Worm (Caenorhabditis elegans) whole organism, L2 larva: ENCODE data around the gene gck-2.
A peak's percentile ranks its signal among the peaks of the same experiment; 100 is the strongest.

ENCODE experiments used
- C34F6.9 ChIP-seq: fragments of 150-350 bp; optimal IDR thresholded peaks from 2 replicates; lab custom pipeline; 2014; ENCODE audit warnings: missing biosample characterization, missing genetic modification characterization
- R02D3.7 ChIP-seq: fragments of 150-350 bp; optimal IDR thresholded peaks from 2 replicates; lab custom pipeline; 2014; ENCODE audit warnings: missing biosample characterization, missing genetic modification characterization
- ZK546.5 ChIP-seq: sonication (generic microtip); optimal IDR thresholded peaks from 2 replicates; lab custom pipeline; 2017; ENCODE audit warnings: missing biosample characterization, missing genetic modification characterization
- alr-1 ChIP-seq: fragments of 150-350 bp; optimal IDR thresholded peaks from 2 replicates; lab custom pipeline; 2014; ENCODE audit warnings: missing biosample characterization, missing genetic modification characterization
- aly-2 ChIP-seq: fragments of 150-350 bp; optimal IDR thresholded peaks from 2 replicates; lab custom pipeline; 2014; ENCODE audit warnings: missing biosample characterization, missing genetic modification characterization
- ama-1 ChIP-seq: fragments of 150-350 bp; optimal IDR thresholded peaks from 2 replicates; lab custom pipeline; 2018; ENCODE audit warnings: inconsistent platforms
- ceh-82 ChIP-seq: fragments of 150-350 bp; optimal IDR thresholded peaks from 2 replicates; lab custom pipeline; 2014; ENCODE audit warnings: missing biosample characterization, missing genetic modification characterization
- crh-2 ChIP-seq: sonication (generic microtip); optimal IDR thresholded peaks from 2 replicates; lab custom pipeline; 2017; ENCODE audit warnings: missing biosample characterization, missing genetic modification characterization
- dmd-4 ChIP-seq: sonication (generic microtip); optimal IDR thresholded peaks from 2 replicates; lab custom pipeline; 2017; ENCODE audit warnings: missing biosample characterization, missing genetic modification characterization
- egl-27 ChIP-seq: sonication (generic microtip); optimal IDR thresholded peaks from 3 replicates; lab custom pipeline; 2017; ENCODE audit warnings: missing biosample characterization, missing genetic modification reagents, missing genetic modification characterization
- elt-1 ChIP-seq: fragments of 150-350 bp; optimal IDR thresholded peaks from 2 replicates; lab custom pipeline; 2014; ENCODE audit warnings: missing biosample characterization, missing genetic modification characterization
- elt-3 ChIP-seq: sonication (generic microtip); optimal IDR thresholded peaks from 2 replicates; lab custom pipeline; 2017; ENCODE audit warnings: missing biosample characterization, missing genetic modification characterization
- fos-1 ChIP-seq: fragments of 150-350 bp; optimal IDR thresholded peaks from 2 replicates; lab custom pipeline; 2014; ENCODE audit warnings: missing biosample characterization, missing genetic modification characterization
- gmeb-1 ChIP-seq: fragments of 150-350 bp; optimal IDR thresholded peaks from 2 replicates; lab custom pipeline; 2014; ENCODE audit warnings: missing biosample characterization, missing genetic modification characterization
- lin-11 ChIP-seq: fragments of 150-350 bp; sonication (generic microtip); optimal IDR thresholded peaks from 2 replicates; lab custom pipeline; 2014; ENCODE audit warnings: missing biosample characterization, missing genetic modification characterization, inconsistent platforms, mixed read lengths
- lin-13 ChIP-seq: fragments of 150-350 bp; optimal IDR thresholded peaks from 2 replicates; lab custom pipeline; 2014; ENCODE audit warnings: missing biosample characterization, missing genetic modification reagents, missing genetic modification characterization
- lsy-2 ChIP-seq, 2 experiments: fragments of 150-350 bp in 1 of 2; sonication (generic microtip) in 1 of 2; optimal IDR thresholded peaks; 2 replicates each; lab custom pipeline; 2014 to 2017; ENCODE audit warnings: missing biosample characterization in 2 of 2, missing genetic modification characterization in 2 of 2
- mab-5 ChIP-seq: fragments of 150-350 bp; optimal IDR thresholded peaks from 2 replicates; lab custom pipeline; 2014; ENCODE audit warnings: missing biosample characterization, missing genetic modification characterization
- mbf-1 ChIP-seq: sonication (generic microtip); optimal IDR thresholded peaks from 2 replicates; lab custom pipeline; 2017; ENCODE audit warnings: missing biosample characterization, missing genetic modification characterization
- mdl-1 ChIP-seq, 2 experiments: fragments of 150-350 bp in 1 of 2; sonication (generic microtip) in 1 of 2; optimal IDR thresholded peaks; 2 replicates each; lab custom pipeline; 2017; ENCODE audit warnings: missing biosample characterization in 2 of 2, missing genetic modification characterization in 2 of 2
- nhr-12 ChIP-seq: fragments of 150-350 bp; optimal IDR thresholded peaks from 2 replicates; lab custom pipeline; 2014; ENCODE audit warnings: missing biosample characterization, missing genetic modification characterization
- nhr-129 ChIP-seq: fragments of 150-350 bp; optimal IDR thresholded peaks from 2 replicates; lab custom pipeline; 2014; ENCODE audit warnings: missing biosample characterization, missing genetic modification characterization
- nhr-21 ChIP-seq: fragments of 150-350 bp; optimal IDR thresholded peaks from 2 replicates; lab custom pipeline; 2014; ENCODE audit warnings: missing biosample characterization, missing genetic modification characterization
- nhr-237 ChIP-seq: fragments of 150-350 bp; optimal IDR thresholded peaks from 2 replicates; lab custom pipeline; 2014; ENCODE audit warnings: missing biosample characterization, missing genetic modification characterization
- nhr-25 ChIP-seq: fragments of 150-350 bp; sonication (generic microtip); optimal IDR thresholded peaks from 3 replicates; lab custom pipeline; 2014; ENCODE audit warnings: missing biosample characterization, missing genetic modification characterization
- nhr-77 ChIP-seq: fragments of 150-350 bp; optimal IDR thresholded peaks from 2 replicates; lab custom pipeline; 2014; ENCODE audit warnings: missing biosample characterization, missing genetic modification characterization
- sem-4 ChIP-seq: fragments of 150-350 bp; optimal IDR thresholded peaks from 2 replicates; lab custom pipeline; 2014; ENCODE audit warnings: missing biosample characterization, missing genetic modification reagents, missing genetic modification characterization
- skn-1 ChIP-seq: sonication (generic microtip); optimal IDR thresholded peaks from 2 replicates; lab custom pipeline; 2017; ENCODE audit warnings: missing biosample characterization, missing genetic modification characterization
- sma-3 ChIP-seq: sonication (generic microtip); optimal IDR thresholded peaks from 2 replicates; lab custom pipeline; 2016; ENCODE audit warnings: missing genetic modification reagents, missing genetic modification characterization, missing compliant biosample characterization
- sma-9 ChIP-seq, 2 experiments: fragments of 150-350 bp in 1 of 2; sonication (generic microtip) in 1 of 2; optimal IDR thresholded peaks; 2 replicates each; lab custom pipeline; 2014 to 2016; ENCODE audit warnings: missing genetic modification characterization in 2 of 2, mild to moderate bottlenecking in 1 of 2, missing biosample characterization in 1 of 2, missing compliant biosample characterization in 1 of 2, missing genetic modification reagents in 1 of 2, moderate library complexity in 1 of 2
- snpc-4 ChIP-seq: fragments of 150-350 bp; optimal IDR thresholded peaks from 2 replicates; lab custom pipeline; 2014; ENCODE audit warnings: missing biosample characterization, missing genetic modification characterization
- unc-39 ChIP-seq: fragments of 150-350 bp; optimal IDR thresholded peaks from 2 replicates; lab custom pipeline; 2014; ENCODE audit warnings: missing biosample characterization, missing genetic modification characterization
- unc-55 ChIP-seq: fragments of 150-350 bp; sonication (generic microtip); optimal IDR thresholded peaks from 3 replicates; lab custom pipeline; 2014; ENCODE audit warnings: missing biosample characterization, missing genetic modification reagents, missing genetic modification characterization
- unc-62 ChIP-seq: fragments of 150-350 bp; optimal IDR thresholded peaks from 2 replicates; lab custom pipeline; 2014; ENCODE audit warnings: missing biosample characterization, missing genetic modification reagents, missing genetic modification characterization
- zag-1 ChIP-seq: fragments of 150-350 bp; optimal IDR thresholded peaks from 2 replicates; lab custom pipeline; 2014; ENCODE audit warnings: missing biosample characterization, missing genetic modification characterization
- ztf-1 ChIP-seq: fragments of 200-800 bp; sonication (Bioruptor generic); conservative IDR thresholded peaks from 2 replicates; pipeline ENCODE4 v1.3.6; 2022; ENCODE audit warnings: missing genetic modification characterization, missing compliant biosample characterization
- ztf-4 ChIP-seq: fragments of 150-350 bp; optimal IDR thresholded peaks from 2 replicates; lab custom pipeline; 2014; ENCODE audit warnings: missing biosample characterization, missing genetic modification characterization

gck-2 gene

DNA sequence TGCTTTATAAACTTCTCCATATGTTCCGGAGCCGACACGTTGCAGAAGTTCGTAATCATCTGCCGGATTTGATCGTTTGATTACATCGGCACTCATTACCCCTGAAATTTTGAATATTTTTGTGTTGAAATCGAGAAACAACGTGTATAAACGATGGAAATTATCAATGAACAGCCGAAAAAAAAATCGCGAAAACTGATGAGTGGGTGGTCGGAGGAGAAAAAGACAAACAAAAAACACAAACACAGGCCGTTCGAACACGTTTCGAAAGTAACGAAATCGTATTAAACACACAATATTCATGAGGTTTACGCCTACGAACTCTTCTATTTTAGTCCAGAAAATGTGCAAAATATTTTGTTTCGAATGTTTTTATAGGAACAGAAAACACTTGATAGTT lies at the start of gene gck-2:
gck-2 (minus strand) TSS at position 101 of the 400 bp plus-strand sequence.
- no peak for TF ChIP-seq sem-4 (tag; lab: Kevin White, UChicago)
- TF ChIP-seq R02D3.7 (tag; lab: Kevin White, UChicago) = no peak
- no peak for TF ChIP-seq nhr-237
- TF ChIP-seq ama-1 (lab: Kevin White, UChicago) = no peak
- no peak for TF ChIP-seq nhr-12 (tag; lab: Kevin White, UChicago)
- no peak for TF ChIP-seq elt-3 (tag; lab: Kevin White, UChicago)
- no peak for TF ChIP-seq unc-62 (GFP tag; lab: Kevin White, UChicago)
- no peak for TF ChIP-seq nhr-21 (tag; lab: Kevin White, UChicago)
- TF ChIP-seq unc-39 (tag; lab: Kevin White, UChicago) = no peak
- TF ChIP-seq dmd-4 (tag; lab: Kevin White, UChicago) = no peak

DNA sequence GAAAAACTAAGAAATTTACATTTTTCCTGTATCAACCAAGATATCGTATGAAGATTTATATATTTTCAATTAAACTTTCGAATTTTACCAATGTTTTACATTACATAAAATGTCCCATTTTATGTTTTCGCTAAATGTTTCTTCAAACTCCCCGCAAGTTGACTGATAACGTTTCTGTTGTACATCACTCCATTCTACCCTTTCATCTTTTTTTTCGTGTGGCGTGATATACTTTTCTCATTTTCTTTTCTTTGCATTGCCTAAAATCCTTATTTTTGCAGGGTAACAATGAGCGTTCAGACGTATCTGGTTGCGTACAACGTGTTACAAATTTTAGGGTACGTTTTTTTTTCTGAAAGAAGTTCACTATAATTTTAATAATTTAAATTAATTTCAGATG lies 46.5 kb upstream of the gck-2 start, which contains the start of gene hpo-8:
hpo-8 (plus strand) TSS at position 282 of the 400 bp plus-strand sequence.
- no peak for TF ChIP-seq egl-27
- no peak for TF ChIP-seq aly-2 (tag; lab: Kevin White, UChicago)
- TF ChIP-seq nhr-129 (tag; lab: Kevin White, UChicago) = no peak
- TF ChIP-seq zag-1 = no peak
- no peak for TF ChIP-seq crh-2 (tag; lab: Kevin White, UChicago)
- no peak for TF ChIP-seq snpc-4 (tag; lab: Kevin White, UChicago)
- TF ChIP-seq dmd-4 (tag; lab: Kevin White, UChicago) = no peak
- no peak for TF ChIP-seq lsy-2 (tag; optimal IDR thresholded peaks at IDR 0.05; lab: Kevin White, UChicago)
- TF ChIP-seq alr-1 (tag; lab: Kevin White, UChicago) = no peak
- no peak for TF ChIP-seq unc-39 (tag; lab: Kevin White, UChicago)
- TF ChIP-seq elt-3 (tag; lab: Kevin White, UChicago) = no peak
- TF ChIP-seq sem-4 (tag; lab: Kevin White, UChicago) = no peak
- no peak for TF ChIP-seq R02D3.7 (tag; lab: Kevin White, UChicago)
- no peak for TF ChIP-seq mdl-1 (tag; optimal IDR thresholded peaks at IDR 0.05; lab: Kevin White, UChicago)
- TF ChIP-seq ceh-82 (tag; lab: Kevin White, UChicago) = no peak
- TF ChIP-seq nhr-25 = no peak
- TF ChIP-seq nhr-21 (tag; lab: Kevin White, UChicago) = no peak
- TF ChIP-seq nhr-237 = no peak
- no peak for TF ChIP-seq ztf-4 (tag; lab: Kevin White, UChicago)

DNA sequence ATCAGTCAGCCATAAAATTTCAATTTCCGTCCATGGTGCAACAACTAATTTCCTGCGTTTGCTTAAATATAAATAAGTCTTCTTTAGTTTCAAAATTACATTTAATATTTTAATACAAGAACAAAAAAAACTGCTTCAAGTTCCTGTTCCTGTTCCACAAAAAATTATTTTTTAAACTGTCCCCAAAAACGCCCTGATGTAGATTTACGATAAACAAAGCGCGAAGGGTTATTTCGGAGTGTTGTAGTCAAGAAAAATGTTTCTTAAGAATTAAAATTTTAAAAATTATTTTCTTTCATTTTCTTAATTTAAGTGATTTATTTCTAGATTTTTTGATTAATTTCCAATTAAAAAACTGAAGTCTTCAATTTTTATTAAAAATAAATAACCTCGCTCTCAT lies 46.1 kb upstream of the gck-2 start, which contains the start of gene T15B7.15:
T15B7.15 (minus strand) TSS at position 67 of the 400 bp plus-strand sequence.
- TF ChIP-seq lin-13 = no peak
- no peak for TF ChIP-seq elt-1
- TF ChIP-seq sma-3 = no peak
- TF ChIP-seq nhr-129 (tag; lab: Kevin White, UChicago) = no peak
- no peak for TF ChIP-seq dmd-4 (tag; lab: Kevin White, UChicago)
- no peak for TF ChIP-seq lin-11 (tag; lab: Kevin White, UChicago)
- no peak for TF ChIP-seq nhr-77 (tag; lab: Kevin White, UChicago)
- peak; percentile 81 for TF ChIP-seq unc-55
- TF ChIP-seq sma-9 (GFP tag; optimal IDR thresholded peaks at IDR 0.05; lab: Kevin White, UChicago) = peak; percentile 8
- no peak for TF ChIP-seq sma-9 (tag; optimal IDR thresholded peaks at IDR 0.05; lab: Kevin White, UChicago)
- no peak for TF ChIP-seq ZK546.5 (tag; lab: Kevin White, UChicago)
- peak; percentile 93 for TF ChIP-seq R02D3.7 (tag; lab: Kevin White, UChicago)
- TF ChIP-seq fos-1 (tag; lab: Kevin White, UChicago) = no peak
- peak; percentile 50 for TF ChIP-seq C34F6.9 (tag; lab: Kevin White, UChicago)
- no peak for TF ChIP-seq ztf-4 (tag; lab: Kevin White, UChicago)
- TF ChIP-seq gmeb-1 = peak; percentile 78
- no peak for TF ChIP-seq skn-1 (tag; lab: Kevin White, UChicago)
- TF ChIP-seq aly-2 (tag; lab: Kevin White, UChicago) = no peak
- no peak for TF ChIP-seq egl-27
- TF ChIP-seq mab-5 (tag; lab: Kevin White, UChicago) = no peak

DNA sequence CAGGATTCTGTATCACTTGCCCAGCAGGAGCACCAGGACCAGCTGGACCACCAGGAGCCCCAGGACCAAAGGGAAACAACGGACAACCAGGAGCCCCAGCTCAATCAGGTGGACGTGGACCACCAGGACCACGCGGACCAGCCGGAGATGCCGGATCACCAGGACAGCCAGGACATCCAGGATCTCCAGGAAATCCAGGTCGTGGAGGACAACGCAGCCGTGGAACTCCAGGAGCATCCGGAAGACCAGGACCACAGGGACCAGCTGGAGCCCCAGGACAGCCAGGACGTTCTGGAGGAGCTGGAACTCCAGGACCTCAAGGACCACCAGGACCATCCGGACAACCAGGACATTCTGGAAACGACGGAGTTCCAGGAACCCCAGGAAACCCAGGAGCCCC lies 43.6 kb upstream of the gck-2 start:
- TF ChIP-seq ztf-1 (GFP tag; lab: Robert Waterston, UW) = no peak
- TF ChIP-seq mbf-1 (tag; lab: Kevin White, UChicago) = no peak
- TF ChIP-seq nhr-77 (tag; lab: Kevin White, UChicago) = no peak
